Fruit fly (Drosophila melanogaster): ENCODE data around the gene Las.

The Las gene

dm6 chr3L:20447957-20448356, 15.8 kb upstream of the Las start (continued):
- TF ChIP-seq NC2α (GFP tag; optimal IDR thresholded peaks at IDR 0.05) (no peak), bsh (GFP tag; optimal IDR thresholded peaks at IDR 0.05) (peak in 1 of 2 experiments; percentile 5), da (GFP tag; optimal IDR thresholded peaks at IDR 0.05) (no peak), tgo (GFP tag; IDR thresholded peaks at IDR 0.05) (no peak), C15 (GFP tag; IDR thresholded peaks at IDR 0.05) (no peak), CG11456 (GFP tag; IDR thresholded peaks at IDR 0.05) (no peak), onecut (GFP tag; IDR thresholded peaks at IDR 0.05) (peak; percentile 8; the same call in 1 of the 2 replicates), CG1024 (GFP tag; IDR thresholded peaks at IDR 0.05) (no peak), CG14050 (GFP tag; IDR thresholded peaks at IDR 0.05) (no peak), CG42726 (GFP tag; IDR thresholded peaks at IDR 0.05; ENCODE audit: partially characterized antibody) (no peak), CG1832 (GFP tag; optimal IDR thresholded peaks at IDR 0.05) (no peak), Dbx (GFP tag; IDR thresholded peaks at IDR 0.05) (no peak; the same call in 2 of the 3 replicates), cg (GFP tag; optimal IDR thresholded peaks at IDR 0.05) (no peak), CG7556 (GFP tag; optimal IDR thresholded peaks at IDR 0.05) (no peak), CG17328 (GFP tag; IDR thresholded peaks at IDR 0.05) (no peak), row (GFP tag; IDR thresholded peaks at IDR 0.05) (no peak), bowl (GFP tag; IDR thresholded peaks at IDR 0.05) (no peak), Atf6 (GFP tag; IDR thresholded peaks at IDR 0.05) (no peak), CG9609 (GFP tag; optimal IDR thresholded peaks at IDR 0.05) (no peak), ind (GFP tag; optimal IDR thresholded peaks at IDR 0.05) (no peak), stwl (tag; optimal IDR thresholded peaks at IDR 0.05) (no peak), CG10209 (GFP tag; optimal IDR thresholded peaks at IDR 0.05) (peak; percentile 39), Aef1 (GFP tag; IDR thresholded peaks at IDR 0.05) (no peak), jumu (GFP tag; optimal IDR thresholded peaks at IDR 0.05) (no peak), bigmax (GFP tag; optimal IDR thresholded peaks at IDR 0.05) (no peak), CG4282 (GFP tag; optimal IDR thresholded peaks at IDR 0.05) (no peak), Opbp (GFP tag; IDR thresholded peaks at IDR 0.05; ENCODE audit: partially characterized antibody) (no peak), Spps (tag; optimal IDR thresholded peaks at IDR 0.05) (no peak), CG13287 (GFP tag; IDR thresholded peaks at IDR 0.05; ENCODE audit: partially characterized antibody) (no peak), hbn (GFP tag; IDR thresholded peaks at IDR 0.05; ENCODE audit: partially characterized antibody) (no peak), CG9797 (GFP tag; optimal IDR thresholded peaks at IDR 0.05) (no peak), Dp (GFP tag; optimal IDR thresholded peaks at IDR 0.05) (no peak), CG10274 (GFP tag; optimal IDR thresholded peaks at IDR 0.05) (no peak), fru (optimal IDR thresholded peaks at IDR 0.05) (no peak), danr (GFP tag; IDR thresholded peaks at IDR 0.05) (no peak), Hr51 (GFP tag; optimal IDR thresholded peaks at IDR 0.05) (peak in 1 of 2 experiments; percentile 5), cato (GFP tag; optimal IDR thresholded peaks at IDR 0.05; ENCODE audit: borderline replicate concordance) (no peak), CG12942 (GFP tag; optimal IDR thresholded peaks at IDR 0.05) (no peak), grn (GFP tag; optimal IDR thresholded peaks at IDR 0.05) (no peak), so (GFP tag; IDR thresholded peaks at IDR 0.05) (peak; percentile 12; the same call in 1 of the 3 replicates), CG10654 (GFP tag; optimal IDR thresholded peaks at IDR 0.05) (no peak), Rfx (GFP tag; IDR thresholded peaks at IDR 0.05) (peak; percentile 25; the same call in 1 of the 2 replicates), CG17568 (GFP tag; optimal IDR thresholded peaks at IDR 0.05) (peak; percentile 68), zen (tag; optimal IDR thresholded peaks at IDR 0.05) (no peak), TFAM (GFP tag; optimal IDR thresholded peaks at IDR 0.05) (no peak), CG10431 (GFP tag; optimal IDR thresholded peaks at IDR 0.05) (no peak), CrebB (tag; optimal IDR thresholded peaks at IDR 0.05) (peak; percentile 59), salm (tag; optimal IDR thresholded peaks at IDR 0.05) (peak; percentile 31), CG18262 (tag; optimal IDR thresholded peaks at IDR 0.05) (no peak), CG34376 (GFP tag; optimal IDR thresholded peaks at IDR 0.05) (no peak), Elba2 (GFP tag; optimal IDR thresholded peaks at IDR 0.05) (no peak), CG9215 (GFP tag; IDR thresholded peaks at IDR 0.05) (no peak)

Data from whole organism, embryonic.